Worm (Caenorhabditis elegans) whole organism, L2 larva: ENCODE data around the gene cut-5.

Experiments used
- C34F6.9 ChIP-seq: fragments of 150-350 bp; optimal IDR thresholded peaks from 2 replicates; lab custom pipeline; 2014; ENCODE audit warnings: missing biosample characterization, missing genetic modification characterization
- F13H6.1 ChIP-seq: sonication (generic microtip); optimal IDR thresholded peaks from 2 replicates; lab custom pipeline; 2016; ENCODE audit warnings: missing genetic modification characterization, missing compliant biosample characterization
- R02D3.7 ChIP-seq: fragments of 150-350 bp; optimal IDR thresholded peaks from 2 replicates; lab custom pipeline; 2014; ENCODE audit warnings: missing biosample characterization, missing genetic modification characterization
- Y55F3AM.14 ChIP-seq: fragments of 200-800 bp; sonication (Bioruptor generic); optimal IDR thresholded peaks from 2 replicates; lab custom pipeline; 2018; ENCODE audit warnings: mild to moderate bottlenecking, missing genetic modification characterization, missing compliant biosample characterization
- ZK546.5 ChIP-seq: sonication (generic microtip); optimal IDR thresholded peaks from 2 replicates; lab custom pipeline; 2017; ENCODE audit warnings: missing biosample characterization, missing genetic modification characterization
- aly-2 ChIP-seq: fragments of 150-350 bp; optimal IDR thresholded peaks from 2 replicates; lab custom pipeline; 2014; ENCODE audit warnings: missing biosample characterization, missing genetic modification characterization
- ama-1 ChIP-seq: fragments of 150-350 bp; optimal IDR thresholded peaks from 2 replicates; lab custom pipeline; 2018; ENCODE audit warnings: inconsistent platforms
- blmp-1 ChIP-seq: sonication (generic microtip); optimal IDR thresholded peaks from 2 replicates; lab custom pipeline; 2017; ENCODE audit warnings: missing genetic modification characterization, mild to moderate bottlenecking, missing compliant biosample characterization, antibody characterized with exemption, moderate library complexity; ENCODE audit not compliant: insufficient read depth
- ceh-16 ChIP-seq: fragments of 150-350 bp; optimal IDR thresholded peaks from 2 replicates; lab custom pipeline; 2014; ENCODE audit warnings: missing biosample characterization, missing genetic modification characterization
- crh-2 ChIP-seq: sonication (generic microtip); optimal IDR thresholded peaks from 2 replicates; lab custom pipeline; 2017; ENCODE audit warnings: missing biosample characterization, missing genetic modification characterization
- egl-27 ChIP-seq: sonication (generic microtip); optimal IDR thresholded peaks from 3 replicates; lab custom pipeline; 2017; ENCODE audit warnings: missing biosample characterization, missing genetic modification reagents, missing genetic modification characterization
- elt-1 ChIP-seq: fragments of 150-350 bp; optimal IDR thresholded peaks from 2 replicates; lab custom pipeline; 2014; ENCODE audit warnings: missing biosample characterization, missing genetic modification characterization
- elt-3 ChIP-seq: sonication (generic microtip); optimal IDR thresholded peaks from 2 replicates; lab custom pipeline; 2017; ENCODE audit warnings: missing biosample characterization, missing genetic modification characterization
- gmeb-1 ChIP-seq: fragments of 150-350 bp; optimal IDR thresholded peaks from 2 replicates; lab custom pipeline; 2014; ENCODE audit warnings: missing biosample characterization, missing genetic modification characterization
- lin-11 ChIP-seq: fragments of 150-350 bp; sonication (generic microtip); optimal IDR thresholded peaks from 2 replicates; lab custom pipeline; 2014; ENCODE audit warnings: missing biosample characterization, missing genetic modification characterization, inconsistent platforms, mixed read lengths
- lin-13 ChIP-seq: fragments of 150-350 bp; optimal IDR thresholded peaks from 2 replicates; lab custom pipeline; 2014; ENCODE audit warnings: missing biosample characterization, missing genetic modification reagents, missing genetic modification characterization
- lin-39 ChIP-seq: fragments of 150-350 bp; optimal IDR thresholded peaks from 2 replicates; lab custom pipeline; 2014; ENCODE audit warnings: missing biosample characterization, missing genetic modification reagents, missing genetic modification characterization
- lsy-2 ChIP-seq, 2 experiments: fragments of 150-350 bp in 1 of 2; sonication (generic microtip) in 1 of 2; optimal IDR thresholded peaks; 2 replicates each; lab custom pipeline; 2014 to 2017; ENCODE audit warnings: missing biosample characterization in 2 of 2, missing genetic modification characterization in 2 of 2
- nhr-12 ChIP-seq: fragments of 150-350 bp; optimal IDR thresholded peaks from 2 replicates; lab custom pipeline; 2014; ENCODE audit warnings: missing biosample characterization, missing genetic modification characterization
- nhr-129 ChIP-seq: fragments of 150-350 bp; optimal IDR thresholded peaks from 2 replicates; lab custom pipeline; 2014; ENCODE audit warnings: missing biosample characterization, missing genetic modification characterization
- nhr-23 ChIP-seq: fragments of 150-350 bp; optimal IDR thresholded peaks from 2 replicates; lab custom pipeline; 2014; ENCODE audit warnings: missing biosample characterization, missing genetic modification reagents, missing genetic modification characterization
- nhr-6 ChIP-seq: fragments of 150-350 bp; optimal IDR thresholded peaks from 2 replicates; lab custom pipeline; 2014; ENCODE audit warnings: missing biosample characterization, missing genetic modification characterization
- nhr-77 ChIP-seq: fragments of 150-350 bp; optimal IDR thresholded peaks from 2 replicates; lab custom pipeline; 2014; ENCODE audit warnings: missing biosample characterization, missing genetic modification characterization
- peb-1 ChIP-seq: fragments of 150-350 bp; optimal IDR thresholded peaks from 2 replicates; lab custom pipeline; 2014; ENCODE audit warnings: missing biosample characterization, missing genetic modification characterization
- sem-4 ChIP-seq: fragments of 150-350 bp; optimal IDR thresholded peaks from 2 replicates; lab custom pipeline; 2014; ENCODE audit warnings: missing biosample characterization, missing genetic modification reagents, missing genetic modification characterization
- skn-1 ChIP-seq: sonication (generic microtip); optimal IDR thresholded peaks from 2 replicates; lab custom pipeline; 2017; ENCODE audit warnings: missing biosample characterization, missing genetic modification characterization
- sma-9 ChIP-seq, 2 experiments: fragments of 150-350 bp in 1 of 2; sonication (generic microtip) in 1 of 2; optimal IDR thresholded peaks; 2 replicates each; lab custom pipeline; 2014 to 2016; ENCODE audit warnings: missing genetic modification characterization in 2 of 2, mild to moderate bottlenecking in 1 of 2, missing biosample characterization in 1 of 2, missing compliant biosample characterization in 1 of 2, missing genetic modification reagents in 1 of 2, moderate library complexity in 1 of 2
- unc-39 ChIP-seq: fragments of 150-350 bp; optimal IDR thresholded peaks from 2 replicates; lab custom pipeline; 2014; ENCODE audit warnings: missing biosample characterization, missing genetic modification characterization
- unc-55 ChIP-seq: fragments of 150-350 bp; sonication (generic microtip); optimal IDR thresholded peaks from 3 replicates; lab custom pipeline; 2014; ENCODE audit warnings: missing biosample characterization, missing genetic modification reagents, missing genetic modification characterization
- unc-62 ChIP-seq: fragments of 150-350 bp; optimal IDR thresholded peaks from 2 replicates; lab custom pipeline; 2014; ENCODE audit warnings: missing biosample characterization, missing genetic modification reagents, missing genetic modification characterization
- ztf-1 ChIP-seq: fragments of 200-800 bp; sonication (Bioruptor generic); conservative IDR thresholded peaks from 2 replicates; pipeline ENCODE4 v1.3.6; 2022; ENCODE audit warnings: missing genetic modification characterization, missing compliant biosample characterization
- ztf-11 ChIP-seq: sonication (generic microtip); optimal IDR thresholded peaks from 2 replicates; lab custom pipeline; 2017; ENCODE audit warnings: missing biosample characterization, missing genetic modification characterization
- ztf-4 ChIP-seq: fragments of 150-350 bp; optimal IDR thresholded peaks from 2 replicates; lab custom pipeline; 2014; ENCODE audit warnings: missing biosample characterization, missing genetic modification characterization

The cut-5 gene

ce11 chrX:10321401-10321800, 16.6 kb downstream of the cut-5 start:
- TF ChIP-seq unc-62 (GFP tag; lab: Kevin White, UChicago) (no peak), ztf-1 (no peak), ztf-4 (no peak), F13H6.1 (tag; lab: Kevin White, UChicago) (no peak), elt-1 (tag; lab: Kevin White, UChicago) (no peak)

DNA sequence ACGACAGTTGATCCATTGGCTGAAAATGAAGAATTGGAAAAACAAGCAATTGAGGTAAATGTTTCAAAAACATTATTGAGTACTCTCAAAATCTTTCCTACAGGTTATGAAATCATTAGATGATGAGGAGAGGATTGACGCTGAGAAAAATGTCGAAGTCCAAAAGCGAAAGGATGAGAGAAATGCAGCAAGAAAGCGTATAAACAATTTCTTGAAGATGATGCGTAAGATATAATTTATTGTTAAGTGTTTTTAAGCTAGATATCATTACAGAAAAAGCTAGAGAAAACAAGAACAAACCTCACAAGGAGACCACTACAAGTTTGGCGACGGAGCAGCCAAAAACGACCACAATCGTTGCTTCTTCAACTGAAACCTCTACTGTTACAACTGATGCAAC, 18.3 kb downstream of the cut-5 start:
- no peak for TF ChIP-seq lin-13 (GFP tag; lab: Kevin White, UChicago)
- TF ChIP-seq peb-1, result no peak
- no peak for TF ChIP-seq ztf-4
- TF ChIP-seq lin-11 (tag; lab: Kevin White, UChicago), result no peak
- TF ChIP-seq, all 48 proteins: peak for 0

DNA sequence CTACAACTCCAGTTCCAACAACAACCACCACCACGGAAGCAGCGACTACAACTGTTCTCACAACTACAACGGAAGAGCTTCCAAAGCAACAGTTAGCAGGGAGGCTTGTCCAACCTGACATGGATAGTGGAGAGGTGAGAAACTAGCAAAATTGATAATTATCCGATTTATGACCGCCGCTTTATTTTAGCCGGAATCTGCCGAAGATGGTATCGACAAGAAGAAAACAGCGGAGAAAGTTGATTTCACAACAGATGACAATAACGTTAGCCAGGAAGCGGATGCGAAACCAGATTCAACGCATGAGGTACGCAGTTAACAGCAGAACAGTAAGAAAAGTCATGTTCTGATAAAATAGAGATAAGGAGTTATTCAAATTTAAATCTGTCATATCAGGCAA, 19.6 kb downstream of the cut-5 start:
- TF ChIP-seq R02D3.7 (tag; lab: Kevin White, UChicago), result no peak
- TF ChIP-seq unc-55 (GFP tag; lab: Kevin White, UChicago), result no peak
- no peak for TF ChIP-seq ztf-1
- TF ChIP-seq, all 48 proteins: peak for 0

DNA sequence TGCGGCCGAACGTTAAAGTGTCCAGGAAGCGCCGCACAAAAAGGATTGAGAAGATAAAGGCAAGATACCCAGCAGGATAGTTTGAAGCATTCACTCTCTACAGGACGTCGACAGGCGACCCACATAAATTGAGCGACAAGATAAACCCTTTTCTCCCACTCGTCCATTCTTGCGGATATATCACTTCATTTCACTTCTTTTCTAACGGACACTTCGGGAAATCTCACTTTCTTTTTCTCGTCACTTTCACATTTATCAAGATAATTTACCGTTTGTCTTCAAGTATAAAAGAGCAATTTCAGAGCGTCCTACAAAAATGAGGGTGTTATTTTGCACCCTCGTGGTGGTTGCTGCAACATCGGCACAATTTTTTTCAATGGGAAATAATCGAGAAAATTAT, 20.4 kb downstream of the cut-5 start, which contains the start of gene R07E3.6:
R07E3.6 (plus strand) TSS at position 158 of the 400 bp plus-strand sequence.
- TF ChIP-seq blmp-1 (tag; lab: Kevin White, UChicago) (peak; percentile 67), ztf-11 (tag; lab: Kevin White, UChicago) (no peak)

DNA sequence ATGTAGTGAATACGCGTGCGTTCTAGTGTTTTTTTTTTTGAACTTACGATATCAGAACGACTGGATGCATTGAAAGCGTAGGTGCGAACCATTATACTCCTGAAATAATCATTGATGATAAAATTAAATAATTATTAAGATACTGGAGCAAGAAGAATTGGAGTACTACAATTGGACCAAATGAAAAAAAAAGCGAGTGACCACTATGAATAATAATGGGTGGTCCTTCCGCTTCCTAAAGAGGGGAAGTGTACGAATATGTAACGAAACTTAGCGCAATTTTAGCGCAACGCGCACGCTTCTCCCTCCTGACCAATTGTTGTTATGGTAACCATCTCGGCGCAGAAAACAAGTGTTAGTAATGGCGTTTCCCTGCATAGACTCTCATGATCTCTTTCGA, 22.1 kb downstream of the cut-5 start, which contains the start of gene F41E7.9:
F41E7.9 (minus strand) TSS at position 101 of the 400 bp plus-strand sequence.
- TF ChIP-seq lsy-2 (tag; optimal IDR thresholded peaks at IDR 0.05; lab: Kevin White, UChicago) (no peak), elt-3 (tag; lab: Kevin White, UChicago) (no peak), C34F6.9 (tag; lab: Kevin White, UChicago) (no peak), egl-27 (tag; lab: Kevin White, UChicago) (no peak), nhr-12 (tag; lab: Kevin White, UChicago) (no peak), ztf-1 (no peak), unc-62 (GFP tag; lab: Kevin White, UChicago) (no peak), ztf-4 (no peak), nhr-77 (tag; lab: Kevin White, UChicago) (no peak), ceh-16 (tag; lab: Kevin White, UChicago) (no peak), elt-1 (tag; lab: Kevin White, UChicago) (no peak), unc-55 (GFP tag; lab: Kevin White, UChicago) (no peak), nhr-6 (tag; lab: Kevin White, UChicago) (no peak), nhr-23 (tag; lab: Kevin White, UChicago) (no peak), unc-39 (tag; lab: Kevin White, UChicago) (no peak), F13H6.1 (tag; lab: Kevin White, UChicago) (no peak), aly-2 (tag; lab: Kevin White, UChicago) (no peak), Y55F3AM.14 (GFP tag; lab: Kevin White, UChicago) (no peak), skn-1 (tag; lab: Kevin White, UChicago) (no peak), sma-9 (GFP tag; optimal IDR thresholded peaks at IDR 0.05; lab: Kevin White, UChicago) (no peak), sma-9 (tag; optimal IDR thresholded peaks at IDR 0.05; lab: Kevin White, UChicago) (no peak)
- TF ChIP-seq, all 48 proteins: peak for 0

DNA sequence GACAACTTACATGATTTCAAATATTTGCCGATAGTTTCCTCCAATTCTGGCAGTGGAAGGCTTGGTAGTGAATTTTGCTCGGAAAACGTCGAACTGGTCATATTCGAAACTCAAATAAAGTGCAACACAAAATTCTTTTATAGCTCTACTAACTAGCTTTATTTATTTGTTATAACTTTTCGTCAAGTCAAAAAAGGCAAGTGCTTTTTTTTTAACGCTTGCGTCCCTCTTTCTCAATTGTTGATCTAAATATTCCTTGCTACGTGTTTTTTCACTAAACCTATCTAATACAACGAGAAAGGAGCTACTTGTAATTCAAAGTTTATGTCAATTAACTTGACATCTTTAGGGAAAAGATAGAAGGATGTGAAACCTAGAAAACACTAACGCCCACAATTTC, 27.6 kb downstream of the cut-5 start, which contains the start of gene F41E7.6:
F41E7.6 (minus strand) TSS at position 101 of the 400 bp plus-strand sequence.
- TF ChIP-seq lin-39, result no peak
- TF ChIP-seq crh-2 (tag; lab: Kevin White, UChicago), result no peak
- no peak for TF ChIP-seq ama-1 (lab: Kevin White, UChicago)
- no peak for TF ChIP-seq F13H6.1 (tag; lab: Kevin White, UChicago)
- no peak for TF ChIP-seq gmeb-1 (tag; lab: Kevin White, UChicago)
- TF ChIP-seq ZK546.5, result no peak
- TF ChIP-seq nhr-23 (tag; lab: Kevin White, UChicago), result no peak
- TF ChIP-seq C34F6.9 (tag; lab: Kevin White, UChicago), result no peak
- TF ChIP-seq nhr-129 (tag; lab: Kevin White, UChicago), result no peak
- no peak for TF ChIP-seq sem-4 (tag; lab: Kevin White, UChicago)
- no peak for TF ChIP-seq nhr-77 (tag; lab: Kevin White, UChicago)
